Fruit fly (Drosophila melanogaster): ENCODE measurements around the gene nis.

nis gene

dm6 chr2L:1613748-1614365 lies 26.9 kb upstream of the nis start, which contains the start of gene RFeSP (continued):
- no peak for TF ChIP-seq sens-2 (GFP tag; IDR thresholded peaks at IDR 0.05)
- TF ChIP-seq fd64A (GFP tag; optimal IDR thresholded peaks at IDR 0.05), result no peak
- TF ChIP-seq CG5180 (GFP tag; optimal IDR thresholded peaks at IDR 0.05), result no peak
- no peak for TF ChIP-seq H2.0 (GFP tag; IDR thresholded peaks at IDR 0.05)
- TF ChIP-seq CG31441 (GFP tag; IDR thresholded peaks at IDR 0.05), result no peak
- no peak for TF ChIP-seq CG30403 (GFP tag; optimal IDR thresholded peaks at IDR 0.05)
- TF ChIP-seq hkb (optimal IDR thresholded peaks at IDR 0.05), result no peak
- no peak for TF ChIP-seq hkb (GFP tag; IDR thresholded peaks at IDR 0.05)
- TF ChIP-seq Poxn (GFP tag; IDR thresholded peaks at IDR 0.05), result no peak
- TF ChIP-seq CG17186 (GFP tag; optimal IDR thresholded peaks at IDR 0.05), result no peak
- 0 out of 3 replicates have a peak, but pooled peaks have one; percentile 19 for TF ChIP-seq ken (GFP tag; IDR thresholded peaks at IDR 0.05)
- peak; percentile 45 for TF ChIP-seq CG11504 (tag; optimal IDR thresholded peaks at IDR 0.05)
- TF ChIP-seq ERR (GFP tag; optimal IDR thresholded peaks at IDR 0.05), result no peak
- no peak for TF ChIP-seq chn (GFP tag; optimal IDR thresholded peaks at IDR 0.05)
- peak; percentile 54 for TF ChIP-seq BEAF-32 (GFP tag; optimal IDR thresholded peaks at IDR 0.05)
- no peak for TF ChIP-seq ttk (GFP tag; IDR thresholded peaks at IDR 0.05)
- no peak for TF ChIP-seq CkIIα-i1 (GFP tag; IDR thresholded peaks at IDR 0.05)
- no peak for TF ChIP-seq gsb (GFP tag; IDR thresholded peaks at IDR 0.05)
- no peak for TF ChIP-seq Mes4 (GFP tag; optimal IDR thresholded peaks at IDR 0.05)
- TF ChIP-seq Sry-δ (GFP tag; optimal IDR thresholded peaks at IDR 0.05), result peak; percentile 44
- no peak for TF ChIP-seq ap (GFP tag; IDR thresholded peaks at IDR 0.05)
- peak; percentile 43 for TF ChIP-seq CTCF (GFP tag; optimal IDR thresholded peaks at IDR 0.05)
- no peak for TF ChIP-seq sc (optimal IDR thresholded peaks at IDR 0.05)
- TF ChIP-seq sc (GFP tag; optimal IDR thresholded peaks at IDR 0.05), result no peak
- no peak for TF ChIP-seq dan (GFP tag; IDR thresholded peaks at IDR 0.05)
- no peak for TF ChIP-seq danr (GFP tag; IDR thresholded peaks at IDR 0.05)
- TF ChIP-seq Fer3 (tag; optimal IDR thresholded peaks at IDR 0.05), result no peak
- TF ChIP-seq ewg (GFP tag; optimal IDR thresholded peaks at IDR 0.05), result no peak
- peak; percentile 14 for TF ChIP-seq maf-S (GFP tag; optimal IDR thresholded peaks at IDR 0.05)
- TF ChIP-seq CG10565 (GFP tag; optimal IDR thresholded peaks at IDR 0.05), result no peak
- no peak for TF ChIP-seq aop (GFP tag; IDR thresholded peaks at IDR 0.05)
- TF ChIP-seq gsb-n (tag; optimal IDR thresholded peaks at IDR 0.05), result no peak
- TF ChIP-seq CG9609 (GFP tag; optimal IDR thresholded peaks at IDR 0.05), result no peak
- TF ChIP-seq Ets65A (GFP tag), result peak; percentile 96
- TF ChIP-seq salm (tag; optimal IDR thresholded peaks at IDR 0.05), result no peak
- no peak for TF ChIP-seq CG17361 (GFP tag; IDR thresholded peaks at IDR 0.05)
- no peak for TF ChIP-seq onecut (GFP tag; IDR thresholded peaks at IDR 0.05)
- TF ChIP-seq twi (tag; optimal IDR thresholded peaks at IDR 0.05), result peak; percentile 3
- peak; percentile 98 for TF ChIP-seq pzg (GFP tag; optimal IDR thresholded peaks at IDR 0.05)
- TF ChIP-seq amos (GFP tag; IDR thresholded peaks at IDR 0.05; ENCODE audit: partially characterized antibody), result peak; percentile 53
- TF ChIP-seq CG15514 (GFP tag; optimal IDR thresholded peaks at IDR 0.05), result peak; percentile 78
- no peak for TF ChIP-seq gt (GFP tag; IDR thresholded peaks at IDR 0.05)
- peak; percentile 43 for TF ChIP-seq CG2712 (tag; optimal IDR thresholded peaks at IDR 0.05)
- TF ChIP-seq CG1233 (GFP tag; optimal IDR thresholded peaks at IDR 0.05), result no peak
- TF ChIP-seq Mad (GFP tag; optimal IDR thresholded peaks at IDR 0.05), result peak; percentile 48
- TF ChIP-seq CG12219 (GFP tag; optimal IDR thresholded peaks at IDR 0.05), result no peak
- peak; percentile 77 for TF ChIP-seq CG3847 (GFP tag; IDR thresholded peaks at IDR 0.05)
- no peak for TF ChIP-seq psq (GFP tag; optimal IDR thresholded peaks at IDR 0.05)
- no peak; the same call in 1 of the 2 replicates for TF ChIP-seq bbx (GFP tag; IDR thresholded peaks at IDR 0.05; ENCODE audit: partially characterized antibody)
- peak; percentile 48 for TF ChIP-seq CHES-1-like (GFP tag; optimal IDR thresholded peaks at IDR 0.05)
- no peak for TF ChIP-seq CG15011 (GFP tag; optimal IDR thresholded peaks at IDR 0.05)
- TF ChIP-seq Sin3A (optimal IDR thresholded peaks at IDR 0.05), result peak; percentile 55
- peak; percentile 84 for TF ChIP-seq HmgZ (tag; optimal IDR thresholded peaks at IDR 0.05)
